Fruit fly (Drosophila melanogaster) whole organism, wandering third instar larva: Measurements from ENCODE around the gene tinc.

Experiments
- Abd-B ChIP-seq: fragments of >200 bp; optimal IDR thresholded peaks from 2 replicates; lab custom pipeline; 2017; ENCODE audit warnings: missing biosample characterization, missing genetic modification characterization
- CG32264 ChIP-seq: fragments of 200-800 bp; sonication (Bioruptor generic); optimal IDR thresholded peaks from 2 replicates; lab custom pipeline; 2016; ENCODE audit warnings: missing biosample characterization, missing genetic modification characterization
- CG9705 ChIP-seq: fragments of 200-800 bp; sonication (Bioruptor generic); optimal IDR thresholded peaks from 2 replicates; lab custom pipeline; 2018; ENCODE audit warnings: missing biosample characterization, mild to moderate bottlenecking, missing genetic modification characterization
- CrebA ChIP-seq: fragments of 200-800 bp; sonication (Bioruptor generic); optimal IDR thresholded peaks from 2 replicates; lab custom pipeline; 2016; ENCODE audit warnings: missing biosample characterization, mild to moderate bottlenecking, missing genetic modification characterization, borderline replicate concordance
- Dfd ChIP-seq: fragments of >200 bp; optimal IDR thresholded peaks from 2 replicates; lab custom pipeline; 2017; ENCODE audit warnings: missing biosample characterization, missing genetic modification characterization
- Dif ChIP-seq: fragments of 200-275, 200-300 bp; sonication (Bioruptor generic); optimal IDR thresholded peaks from 2 replicates; lab custom pipeline; 2018; ENCODE audit warnings: missing biosample characterization, missing genetic modification characterization; ENCODE audit not compliant: partially characterized antibody
- GATAd ChIP-seq: sonication (Bioruptor generic); optimal IDR thresholded peaks from 2 replicates; lab custom pipeline; 2016; ENCODE audit warnings: missing biosample characterization, missing genetic modification characterization
- HLH106 ChIP-seq: fragments of 200-800 bp; optimal IDR thresholded peaks from 3 replicates; lab custom pipeline; 2019; ENCODE audit warnings: missing biosample characterization, mild to moderate bottlenecking, missing genetic modification characterization, moderate library complexity
- Hnf4 ChIP-seq: fragments of 200-800 bp; sonication (Bioruptor generic); optimal IDR thresholded peaks from 2 replicates; lab custom pipeline; 2016; ENCODE audit warnings: missing biosample characterization, mild to moderate bottlenecking, missing genetic modification characterization
- Hr78 ChIP-seq: fragments of >200 bp; optimal IDR thresholded peaks from 2 replicates; lab custom pipeline; 2017; ENCODE audit warnings: missing biosample characterization, missing genetic modification characterization
- Hr83 ChIP-seq: fragments of 200-300 bp; sonication (Bioruptor generic); optimal IDR thresholded peaks from 2 replicates; lab custom pipeline; 2016; ENCODE audit warnings: missing biosample characterization, mild to moderate bottlenecking, missing genetic modification characterization, moderate library complexity; ENCODE audit not compliant: poor library complexity, severe bottlenecking
- Jra ChIP-seq: sonication (Bioruptor generic); optimal IDR thresholded peaks from 2 replicates; lab custom pipeline; 2016; ENCODE audit warnings: missing biosample characterization, missing genetic modification characterization
- Mio ChIP-seq: sonication (Bioruptor generic); optimal IDR thresholded peaks from 2 replicates; lab custom pipeline; 2016; ENCODE audit warnings: missing biosample characterization, missing genetic modification characterization
- Myc ChIP-seq: fragments of >200 bp; optimal IDR thresholded peaks from 2 replicates; lab custom pipeline; 2017
- N ChIP-seq: fragments of >200 bp; optimal IDR thresholded peaks from 2 replicates; lab custom pipeline; 2018; ENCODE audit warnings: missing biosample characterization, missing external identifiers, missing genetic modification characterization
- OdsH ChIP-seq: fragments of 200-800 bp; sonication (Bioruptor generic); optimal IDR thresholded peaks from 2 replicates; lab custom pipeline; 2016; ENCODE audit warnings: missing biosample characterization, mild to moderate bottlenecking, missing genetic modification characterization
- Rel ChIP-seq, 2 experiments: fragments of 200-800 bp; sonication (Bioruptor generic) in 1 of 2; optimal IDR thresholded peaks; 2 replicates in 1 of 2; 3 replicates in 1 of 2; lab custom pipeline; 2016 to 2019; ENCODE audit warnings: mild to moderate bottlenecking in 2 of 2, missing biosample characterization in 2 of 2, missing genetic modification characterization in 2 of 2, moderate library complexity in 1 of 2
- Sp1 ChIP-seq: fragments of 200-800 bp; sonication (Bioruptor generic); optimal IDR thresholded peaks from 3 replicates; lab custom pipeline; 2019; ENCODE audit warnings: missing biosample characterization, mild to moderate bottlenecking, missing genetic modification characterization, moderate library complexity
- Vsx2 ChIP-seq: fragments of 200-300, 225-300 bp; sonication (Bioruptor generic); optimal IDR thresholded peaks from 2 replicates; lab custom pipeline; 2018; ENCODE audit warnings: missing biosample characterization, missing genetic modification characterization; ENCODE audit not compliant: partially characterized antibody
- br ChIP-seq: fragments of 200-800 bp; sonication (Bioruptor generic); optimal IDR thresholded peaks from 2 replicates; lab custom pipeline; 2016; ENCODE audit warnings: missing biosample characterization, missing genetic modification characterization
- brk ChIP-seq: fragments of 200-800 bp; sonication (Bioruptor generic); optimal IDR thresholded peaks from 2 replicates; lab custom pipeline; 2016; ENCODE audit warnings: missing biosample characterization, mild to moderate bottlenecking, missing genetic modification characterization
- dl ChIP-seq, 2 experiments: fragments of 175-275, 200-275 bp in 1 of 2; fragments of 200-275 bp in 1 of 2; sonication (Bioruptor generic); optimal IDR thresholded peaks; lab custom pipeline; 2018; ENCODE audit warnings: mild to moderate bottlenecking in 2 of 2, missing biosample characterization in 2 of 2, missing genetic modification characterization in 2 of 2, moderate library complexity in 2 of 2; ENCODE audit not compliant: partially characterized antibody in 2 of 2, insufficient read depth in 1 of 2
- dmrt93B ChIP-seq: fragments of 200-800 bp; sonication (Bioruptor generic); optimal IDR thresholded peaks from 2 replicates; lab custom pipeline; 2018; ENCODE audit warnings: missing biosample characterization, mild to moderate bottlenecking, missing genetic modification characterization
- dsf ChIP-seq: sonication (Bioruptor generic); optimal IDR thresholded peaks from 2 replicates; lab custom pipeline; 2016; ENCODE audit warnings: missing biosample characterization, missing genetic modification characterization, borderline replicate concordance
- ey ChIP-seq: fragments of 200-800 bp; sonication (Bioruptor generic); optimal IDR thresholded peaks from 2 replicates; lab custom pipeline; 2016; ENCODE audit warnings: missing biosample characterization, missing genetic modification characterization
- foxo ChIP-seq, 2 experiments: fragments of 200-800 bp; sonication (Bioruptor generic); optimal IDR thresholded peaks; 2 replicates in 1 of 2; 3 replicates in 1 of 2; lab custom pipeline; 2016 to 2017; ENCODE audit warnings: missing biosample characterization in 2 of 2, missing genetic modification characterization in 2 of 2
- fru ChIP-seq: fragments of 200-800 bp; sonication (Bioruptor generic); optimal IDR thresholded peaks from 3 replicates; lab custom pipeline; 2016; ENCODE audit warnings: missing biosample characterization, mild to moderate bottlenecking, missing genetic modification characterization
- h ChIP-seq: fragments of 200-800 bp; sonication (Bioruptor generic); optimal IDR thresholded peaks from 3 replicates; lab custom pipeline; 2016; ENCODE audit warnings: missing biosample characterization, mild to moderate bottlenecking, missing genetic modification characterization
- jim ChIP-seq: fragments of 175-275, 200-325 bp; sonication (Bioruptor generic); optimal IDR thresholded peaks from 2 replicates; lab custom pipeline; 2016; ENCODE audit warnings: missing biosample characterization, mild to moderate bottlenecking, missing genetic modification characterization
- lola ChIP-seq: fragments of >200 bp; optimal IDR thresholded peaks from 2 replicates; lab custom pipeline; 2017; ENCODE audit warnings: missing biosample characterization, missing genetic modification characterization
- pan ChIP-seq: fragments of >200 bp; optimal IDR thresholded peaks from 2 replicates; lab custom pipeline; 2017
- psq ChIP-seq: fragments of 200-800 bp; sonication (Bioruptor generic); optimal IDR thresholded peaks from 3 replicates; lab custom pipeline; 2017; ENCODE audit warnings: missing biosample characterization, mild to moderate bottlenecking, missing genetic modification characterization, moderate library complexity
- rgr ChIP-seq: fragments of 200-800 bp; sonication (Bioruptor generic); optimal IDR thresholded peaks from 3 replicates; lab custom pipeline; 2016; ENCODE audit warnings: missing biosample characterization, mild to moderate bottlenecking, missing genetic modification characterization
- sage ChIP-seq: fragments of 200-800 bp; sonication (Bioruptor generic); optimal IDR thresholded peaks from 2 replicates; lab custom pipeline; 2016; ENCODE audit warnings: missing biosample characterization, mild to moderate bottlenecking, missing genetic modification characterization
- sv ChIP-seq: fragments of 200-800 bp; sonication (Bioruptor generic); optimal IDR thresholded peaks from 3 replicates; lab custom pipeline; 2016; ENCODE audit warnings: missing biosample characterization, missing genetic modification characterization
- tai ChIP-seq: sonication (Bioruptor generic); optimal IDR thresholded peaks from 2 replicates; lab custom pipeline; 2016; ENCODE audit warnings: missing biosample characterization, missing genetic modification characterization
- usp ChIP-seq: fragments of >200 bp; optimal IDR thresholded peaks from 2 replicates; lab custom pipeline; 2017; ENCODE audit warnings: missing biosample characterization, missing genetic modification characterization
- woc ChIP-seq: sonication (Bioruptor generic); optimal IDR thresholded peaks from 2 replicates; lab custom pipeline; 2016; ENCODE audit warnings: missing biosample characterization, mild to moderate bottlenecking, missing genetic modification characterization

Gene tinc

dm6 chr3R:17814191-17814923, 3.0 kb downstream of the tinc start:
- TF ChIP-seq HLH106 (tag; lab: Kevin White, UChicago) (no peak), dl (GFP tag; optimal IDR thresholded peaks at IDR 0.05; lab: Kevin White, UChicago; ENCODE audit: insufficient read depth in 1 of 2, partially characterized antibody in 2 of 2) (no peak), pan (lab: Kevin White, UChicago) (no peak)

DNA sequence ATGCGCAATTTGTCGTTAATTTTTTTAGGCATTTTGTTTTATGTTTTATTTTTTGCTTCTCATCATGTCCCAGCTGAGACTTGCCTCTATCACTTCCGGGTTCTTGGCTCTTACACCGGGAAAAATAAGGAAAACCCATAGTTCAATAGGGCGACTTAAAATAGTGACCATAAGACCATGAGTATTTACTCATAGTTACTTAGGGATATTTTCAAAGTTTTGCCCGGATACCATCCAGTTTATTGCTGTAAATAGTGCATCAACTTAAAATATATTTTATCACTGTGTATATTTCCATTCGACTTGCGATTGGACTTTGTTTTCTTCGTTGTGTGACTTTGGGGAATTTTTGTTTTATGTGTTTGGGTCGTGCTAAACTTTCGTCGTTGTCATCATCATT, 7.5 kb downstream of the tinc start:
- TF ChIP-seq Mio (GFP tag; lab: Kevin White, UChicago) (no peak), fru (GFP tag; lab: Kevin White, UChicago) (peak; percentile 4), foxo (GFP tag; optimal IDR thresholded peaks at IDR 0.05; lab: Kevin White, UChicago) (peak in 1 of 2 experiments; percentile 19), psq (no peak), GATAd (no peak)

DNA sequence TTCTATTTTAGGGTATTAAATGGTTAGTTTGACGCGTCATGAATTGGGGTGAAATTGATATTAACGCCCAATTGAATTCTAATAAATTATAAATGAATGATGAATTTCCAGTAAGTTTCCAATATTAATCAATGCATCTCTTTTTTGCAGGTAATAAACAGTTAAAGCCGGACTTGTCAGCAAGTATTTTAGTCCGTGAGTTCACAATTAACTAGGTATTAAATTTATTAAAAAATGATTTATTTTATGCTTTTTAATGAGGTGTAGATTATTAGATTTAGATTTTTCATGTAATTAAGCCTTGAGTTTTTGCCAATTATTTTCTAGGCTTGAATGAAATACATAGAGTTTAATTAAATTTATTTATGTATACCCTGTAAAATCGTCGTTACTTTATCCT, 10.4 kb downstream of the tinc start:
- no peak for TF ChIP-seq HLH106 (tag; lab: Kevin White, UChicago)
- TF ChIP-seq foxo (GFP tag; optimal IDR thresholded peaks at IDR 0.05; lab: Kevin White, UChicago), result no peak
- no peak for TF ChIP-seq dl (GFP tag; optimal IDR thresholded peaks at IDR 0.05; lab: Kevin White, UChicago; ENCODE audit: insufficient read depth in 1 of 2, partially characterized antibody in 2 of 2)
- no peak for TF ChIP-seq sv (GFP tag; lab: Kevin White, UChicago)
- no peak for TF ChIP-seq usp
- no peak for TF ChIP-seq br (GFP tag; lab: Kevin White, UChicago)
- TF ChIP-seq Mio (GFP tag; lab: Kevin White, UChicago), result no peak
- no peak for TF ChIP-seq Hr78 (GFP tag; lab: Kevin White, UChicago)
- TF ChIP-seq Vsx2 (GFP tag; lab: Kevin White, UChicago), result no peak
- no peak for TF ChIP-seq Rel (GFP tag; optimal IDR thresholded peaks at IDR 0.05; lab: Kevin White, UChicago)
- TF ChIP-seq Rel (tag; optimal IDR thresholded peaks at IDR 0.05; lab: Kevin White, UChicago), result no peak
- no peak for TF ChIP-seq lola (GFP tag; lab: Kevin White, UChicago)
- TF ChIP-seq pan (lab: Kevin White, UChicago), result no peak
- TF ChIP-seq Sp1 (GFP tag; lab: Kevin White, UChicago), result no peak
- no peak for TF ChIP-seq Dif

dm6 chr3R:17825806-17826583, 14.7 kb downstream of the tinc start:
- TF ChIP-seq pan (lab: Kevin White, UChicago) (no peak), Hr83 (no peak), CrebA (no peak), ey (peak; percentile 20), brk (GFP tag; lab: Kevin White, UChicago) (no peak), Vsx2 (GFP tag; lab: Kevin White, UChicago) (no peak), dl (GFP tag; optimal IDR thresholded peaks at IDR 0.05; lab: Kevin White, UChicago; ENCODE audit: insufficient read depth in 1 of 2, partially characterized antibody in 2 of 2) (no peak), tai (no peak), woc (GFP tag; lab: Kevin White, UChicago) (peak; percentile 42), rgr (GFP tag; lab: Kevin White, UChicago) (peak; percentile 34), dmrt93B (GFP tag; lab: Kevin White, UChicago) (peak; percentile 59), Jra (GFP tag; lab: Kevin White, UChicago) (no peak), h (GFP tag; lab: Kevin White, UChicago) (peak; percentile 37), sv (GFP tag; lab: Kevin White, UChicago) (no peak), br (GFP tag; lab: Kevin White, UChicago) (peak; percentile 23), lola (GFP tag; lab: Kevin White, UChicago) (no peak), fru (GFP tag; lab: Kevin White, UChicago) (peak; percentile 35), Dif (no peak), Myc (lab: Kevin White, UChicago) (no peak), psq (peak; percentile 68), OdsH (GFP tag; lab: Kevin White, UChicago) (peak; percentile 66), Hnf4 (GFP tag; lab: Kevin White, UChicago) (no peak), CG32264 (GFP tag; lab: Kevin White, UChicago) (no peak), jim (GFP tag; lab: Kevin White, UChicago) (no peak), dsf (GFP tag; lab: Kevin White, UChicago) (no peak), Abd-B (GFP tag; lab: Kevin White, UChicago) (no peak), CG9705 (no peak), sage (GFP tag; lab: Kevin White, UChicago) (no peak), Hr78 (GFP tag; lab: Kevin White, UChicago) (no peak), usp (no peak), N (GFP tag; lab: Kevin White, UChicago) (no peak), Sp1 (GFP tag; lab: Kevin White, UChicago) (peak; percentile 73), Mio (GFP tag; lab: Kevin White, UChicago) (no peak), GATAd (no peak), Dfd (GFP tag; lab: Kevin White, UChicago) (no peak), Rel (GFP tag; optimal IDR thresholded peaks at IDR 0.05; lab: Kevin White, UChicago) (no peak), Rel (tag; optimal IDR thresholded peaks at IDR 0.05; lab: Kevin White, UChicago) (no peak)
